Worm (Caenorhabditis elegans): ENCODE data around the gene ZK354.2.

DNA sequence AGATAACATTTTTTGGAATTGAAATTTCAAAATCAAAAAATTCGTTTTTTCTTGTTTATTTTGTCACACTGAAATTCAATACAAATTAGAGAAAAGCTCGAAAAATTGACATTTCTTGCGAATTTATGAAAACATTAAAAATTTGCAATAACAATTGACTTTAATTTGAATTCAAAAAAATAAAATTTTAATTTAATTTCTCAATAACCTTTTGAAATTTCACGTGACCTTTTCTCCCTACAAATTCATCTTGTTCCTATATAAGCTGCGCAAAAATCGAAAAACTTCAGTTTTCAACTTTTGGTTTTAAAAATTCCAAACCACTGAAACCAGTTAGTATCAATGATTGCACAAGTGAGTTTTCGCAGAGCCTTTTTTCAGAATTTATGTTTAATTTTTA is 44.4 kb upstream of the ZK354.2 start, which contains the start of gene F36H12.4:
- no peak for TF ChIP-seq him-1 (tag; optimal IDR thresholded peaks at IDR 0.05)
- no peak for TF ChIP-seq W03F9.2 (tag; optimal IDR thresholded peaks at IDR 0.05)
- TF ChIP-seq dao-5 (tag; optimal IDR thresholded peaks at IDR 0.05), result no peak
